Fruit fly (Drosophila melanogaster) whole organism, embryonic: ENCODE data around the gene CG15406.

Experiments used
- B-H1 ChIP-seq: fragments of 200-800 bp; sonication (Bioruptor generic); IDR thresholded peaks from 3 replicates; pipeline ENCODE4 v1.3.6; 2022; ENCODE audit warnings: missing biosample characterization, missing genetic modification characterization
- CG12236 ChIP-seq: fragments of 200-800 bp; sonication (Bioruptor generic); optimal IDR thresholded peaks from 2 replicates; lab custom pipeline; 2016; ENCODE audit warnings: missing biosample characterization, missing genetic modification characterization
- CG13287 ChIP-seq: fragments of 200-800 bp; sonication (Bioruptor generic); IDR thresholded peaks from 2 replicates; pipeline ENCODE4 v1.3.6; 2022; ENCODE audit warnings: missing biosample characterization, missing genetic modification characterization; ENCODE audit not compliant: partially characterized antibody
- CG13894 ChIP-seq: fragments of 200-800 bp; sonication (Bioruptor generic); optimal IDR thresholded peaks from 3 replicates; lab custom pipeline; 2018; ENCODE audit warnings: missing biosample characterization, mild to moderate bottlenecking, missing genetic modification characterization, moderate library complexity
- CG15011 ChIP-seq: fragments of 200-800 bp; sonication (Bioruptor generic); optimal IDR thresholded peaks from 3 replicates; lab custom pipeline; 2018; ENCODE audit warnings: missing biosample characterization, mild to moderate bottlenecking, missing genetic modification characterization
- CG15269 ChIP-seq: fragments of 200-800 bp; sonication (Bioruptor generic); optimal IDR thresholded peaks from 2 replicates; lab custom pipeline; 2018; ENCODE audit warnings: missing biosample characterization, mild to moderate bottlenecking, missing genetic modification characterization, moderate library complexity
- CG1602 ChIP-seq: fragments of 200-800 bp; sonication (Bioruptor generic); optimal IDR thresholded peaks from 3 replicates; lab custom pipeline; 2016; ENCODE audit warnings: missing biosample characterization, missing genetic modification characterization
- CG16813 ChIP-seq: fragments of 200-800 bp; sonication (Bioruptor generic); IDR thresholded peaks from 3 replicates; pipeline ENCODE4 v1.3.6; 2022; ENCODE audit warnings: missing biosample characterization, missing genetic modification characterization; ENCODE audit not compliant: partially characterized antibody
- CG17829 ChIP-seq: fragments of 200-800 bp; optimal IDR thresholded peaks from 2 replicates; lab custom pipeline; 2019; ENCODE audit warnings: missing biosample characterization, mild to moderate bottlenecking, missing genetic modification characterization, moderate library complexity
- CG2875 ChIP-seq: fragments of 200-800 bp; sonication (Bioruptor generic); optimal IDR thresholded peaks from 2 replicates; lab custom pipeline; 2017; ENCODE audit warnings: missing biosample characterization, mild to moderate bottlenecking, missing genetic modification characterization, missing genetic modification reagents
- CG3726 ChIP-seq: fragments of 200-800 bp; sonication (Bioruptor generic); IDR thresholded peaks from 3 replicates; pipeline ENCODE4, ENCODE4 v1.3.6; 2022; ENCODE audit warnings: missing biosample characterization, missing genetic modification characterization
- CG3995 ChIP-seq: fragments of 200-800 bp; sonication (Bioruptor generic); optimal IDR thresholded peaks from 3 replicates; lab custom pipeline; 2016; ENCODE audit warnings: missing biosample characterization, missing genetic modification characterization
- CG42726 ChIP-seq: fragments of 200-800 bp; sonication (Bioruptor generic); IDR thresholded peaks from 2 replicates; pipeline ENCODE4 v1.3.6; 2022; ENCODE audit warnings: missing biosample characterization, missing genetic modification characterization; ENCODE audit not compliant: partially characterized antibody
- CG4360 ChIP-seq: fragments of 200-800 bp; sonication (Bioruptor generic); IDR thresholded peaks from 2 replicates; pipeline ENCODE4 v1.3.6; 2022; ENCODE audit warnings: missing biosample characterization, missing genetic modification characterization
- CG5180 ChIP-seq: fragments of 200-800 bp; sonication (Bioruptor generic); optimal IDR thresholded peaks from 3 replicates; lab custom pipeline; 2017; ENCODE audit warnings: missing biosample characterization, missing genetic modification characterization, mild to moderate bottlenecking, moderate library complexity, missing genetic modification reagents
- CG6791 ChIP-seq: fragments of 200-800 bp; sonication (Bioruptor generic); IDR thresholded peaks from 3 replicates; pipeline ENCODE4 v1.3.6; 2022; ENCODE audit warnings: missing biosample characterization, missing genetic modification characterization; ENCODE audit not compliant: partially characterized antibody
- CG7786 ChIP-seq: fragments of 200-800 bp; sonication (Bioruptor generic); optimal IDR thresholded peaks from 2 replicates; lab custom pipeline; 2016; ENCODE audit warnings: missing biosample characterization, missing genetic modification characterization
- CG7928 ChIP-seq: fragments of 200-800 bp; sonication (Bioruptor generic); optimal IDR thresholded peaks from 2 replicates; lab custom pipeline; 2017; ENCODE audit warnings: missing biosample characterization, mild to moderate bottlenecking, missing genetic modification characterization
- CG9609 ChIP-seq: fragments of 200-800 bp; sonication (Bioruptor generic); optimal IDR thresholded peaks from 3 replicates; lab custom pipeline; 2016; ENCODE audit warnings: missing biosample characterization, missing genetic modification characterization
- CG9727 ChIP-seq: fragments of 200-800 bp; sonication (Bioruptor generic); optimal IDR thresholded peaks from 3 replicates; lab custom pipeline; 2017; ENCODE audit warnings: missing biosample characterization, mild to moderate bottlenecking, missing genetic modification characterization
- CoRest ChIP-seq: fragments of 200-800 bp; sonication (Bioruptor generic); optimal IDR thresholded peaks from 3 replicates; lab custom pipeline; 2018; ENCODE audit warnings: missing biosample characterization, mild to moderate bottlenecking, missing genetic modification characterization, moderate library complexity
- CrebB ChIP-seq: fragments of 200-800 bp; sonication (Bioruptor generic); optimal IDR thresholded peaks from 3 replicates; lab custom pipeline; 2018; ENCODE audit warnings: missing biosample characterization, mild to moderate bottlenecking, missing genetic modification characterization
- Dip2 ChIP-seq: fragments of 200-800 bp; sonication (Bioruptor generic); IDR thresholded peaks from 2 replicates; pipeline ENCODE4 v1.3.6; 2022; ENCODE audit warnings: missing biosample characterization, missing genetic modification characterization
- Elba2 ChIP-seq: fragments of 200-800 bp; sonication (Bioruptor generic); optimal IDR thresholded peaks from 3 replicates; lab custom pipeline; 2016; ENCODE audit warnings: missing biosample characterization, missing genetic modification characterization
- Gsc ChIP-seq: fragments of 200-800 bp; sonication (Bioruptor generic); IDR thresholded peaks from 2 replicates; pipeline ENCODE4 v1.3.6; 2022; ENCODE audit warnings: missing biosample characterization, missing genetic modification characterization
- Gug ChIP-seq: fragments of 200-800 bp; sonication (Bioruptor generic); IDR thresholded peaks from 4 replicates; pipeline ENCODE4 v1.3.6; 2022; ENCODE audit warnings: missing biosample characterization, missing genetic modification characterization
- H15 ChIP-seq: fragments of 200-800 bp; sonication (Bioruptor generic); IDR thresholded peaks from 3 replicates; pipeline ENCODE4 v1.3.6; 2022; ENCODE audit warnings: missing biosample characterization, missing genetic modification characterization
- Hand ChIP-seq: fragments of 200-800 bp; sonication (Bioruptor generic); optimal IDR thresholded peaks from 2 replicates; lab custom pipeline; 2017; ENCODE audit warnings: mild to moderate bottlenecking, missing biosample characterization, missing genetic modification reagents, missing genetic modification characterization
- Hr51 ChIP-seq, 2 experiments: fragments of 200-800 bp; sonication (Bioruptor generic); optimal IDR thresholded peaks; 2 replicates in 1 of 2; 3 replicates in 1 of 2; lab custom pipeline; 2016 to 2018; ENCODE audit warnings: missing biosample characterization in 2 of 2, missing genetic modification characterization in 2 of 2, mild to moderate bottlenecking in 1 of 2, moderate library complexity in 1 of 2
- Lim3 ChIP-seq: fragments of 200-800 bp; sonication (Bioruptor generic); IDR thresholded peaks from 2 replicates; pipeline ENCODE4 v1.3.6; 2022; ENCODE audit warnings: missing biosample characterization, missing genetic modification characterization
- Sin3A ChIP-seq: fragments of >200 bp; optimal IDR thresholded peaks from 2 replicates; lab custom pipeline; 2018
- YL-1 ChIP-seq: fragments of 200-800 bp; sonication (Bioruptor generic); optimal IDR thresholded peaks from 3 replicates; lab custom pipeline; 2017; ENCODE audit warnings: missing biosample characterization, mild to moderate bottlenecking, missing genetic modification characterization
- az2 ChIP-seq: fragments of 200-800 bp; sonication (Bioruptor generic); optimal IDR thresholded peaks from 3 replicates; lab custom pipeline; 2016; ENCODE audit warnings: missing biosample characterization, missing genetic modification characterization
- caup ChIP-seq: fragments of 200-800 bp; sonication (Bioruptor generic); optimal IDR thresholded peaks from 3 replicates; lab custom pipeline; 2017; ENCODE audit warnings: missing biosample characterization, mild to moderate bottlenecking, missing genetic modification characterization, moderate library complexity; ENCODE audit not compliant: severe bottlenecking
- cg ChIP-seq: fragments of 200-800 bp; sonication (Bioruptor generic); optimal IDR thresholded peaks from 3 replicates; lab custom pipeline; 2019; ENCODE audit warnings: missing biosample characterization, mild to moderate bottlenecking, missing genetic modification characterization, moderate library complexity
- corto ChIP-seq: fragments of 200-800 bp; sonication (Bioruptor generic); optimal IDR thresholded peaks from 2 replicates; lab custom pipeline; 2016; ENCODE audit warnings: missing biosample characterization, mild to moderate bottlenecking, missing genetic modification characterization, moderate library complexity
- dysf ChIP-seq: fragments of 200-800 bp; sonication (Bioruptor generic); IDR thresholded peaks from 3 replicates; pipeline ENCODE4 v1.3.6; 2022; ENCODE audit warnings: missing biosample characterization, missing genetic modification characterization
- jumu ChIP-seq: fragments of 200-800 bp; sonication (Bioruptor generic); optimal IDR thresholded peaks from 3 replicates; lab custom pipeline; 2016; ENCODE audit warnings: missing biosample characterization, missing genetic modification characterization
- luna ChIP-seq: fragments of 200-800 bp; sonication (Bioruptor generic); optimal IDR thresholded peaks from 2 replicates; lab custom pipeline; 2016; ENCODE audit warnings: missing biosample characterization, missing genetic modification characterization
- oc ChIP-seq: fragments of 200-800 bp; sonication (Bioruptor generic); optimal IDR thresholded peaks from 2 replicates; lab custom pipeline; 2018; ENCODE audit warnings: missing biosample characterization, mild to moderate bottlenecking, missing genetic modification characterization, moderate library complexity
- onecut ChIP-seq: fragments of 200-800 bp; sonication (Bioruptor generic); IDR thresholded peaks from 2 replicates; pipeline ENCODE4 v1.3.6; 2022; ENCODE audit warnings: missing biosample characterization, missing genetic modification characterization
- peb ChIP-seq: fragments of 200-800 bp; sonication (Bioruptor generic); IDR thresholded peaks from 2 replicates; pipeline ENCODE4 v1.3.6; 2022; ENCODE audit warnings: missing biosample characterization, missing genetic modification characterization
- pum ChIP-seq: fragments of 200-800 bp; sonication (Bioruptor generic); optimal IDR thresholded peaks from 2 replicates; lab custom pipeline; 2016; ENCODE audit warnings: missing biosample characterization, missing genetic modification characterization
- run ChIP-seq: fragments of 200-800 bp; sonication (Bioruptor generic); optimal IDR thresholded peaks from 3 replicates; lab custom pipeline; 2018; ENCODE audit warnings: missing biosample characterization, mild to moderate bottlenecking, missing genetic modification characterization
- salm ChIP-seq: fragments of 200-800 bp; sonication (Bioruptor generic); optimal IDR thresholded peaks from 2 replicates; lab custom pipeline; 2018; ENCODE audit warnings: missing biosample characterization, mild to moderate bottlenecking, missing genetic modification characterization
- scrt ChIP-seq: fragments of 200-800 bp; sonication (Bioruptor generic); optimal IDR thresholded peaks from 2 replicates; lab custom pipeline; 2018; ENCODE audit warnings: missing biosample characterization, mild to moderate bottlenecking, missing genetic modification characterization, moderate library complexity
- sd ChIP-seq: fragments of 200-800 bp; sonication (Bioruptor generic); optimal IDR thresholded peaks from 3 replicates; lab custom pipeline; 2018; ENCODE audit warnings: missing biosample characterization, mild to moderate bottlenecking, missing genetic modification characterization, moderate library complexity
- ttk ChIP-seq: fragments of 200-800 bp; sonication (Bioruptor generic); IDR thresholded peaks from 2 replicates; pipeline ENCODE4 v2.1.2; 2022; ENCODE audit warnings: missing biosample characterization, missing genetic modification characterization
- tx ChIP-seq: fragments of 200-800 bp; sonication (Bioruptor generic); optimal IDR thresholded peaks from 2 replicates; lab custom pipeline; 2016; ENCODE audit warnings: missing biosample characterization, missing genetic modification characterization

CG15406 gene

dm6 chr2L:3323319-3324287 lies 14.6 kb downstream of the CG15406 start, which contains the start of gene CG33281 (continued):
- TF ChIP-seq az2 (GFP tag; lab: Kevin White, UChicago) (no peak), CrebB (tag; lab: Kevin White, UChicago) (no peak), CG9609 (no peak), CG2875 (GFP tag; lab: Kevin White, UChicago) (no peak), Hand (no peak), cg (GFP tag; lab: Kevin White, UChicago) (no peak), CG17829 (tag; lab: Kevin White, UChicago) (no peak), CG3995 (GFP tag; lab: Kevin White, UChicago) (no peak), B-H1 (GFP tag; lab: Robert Waterston, UW) (no peak), YL-1 (GFP tag; lab: Kevin White, UChicago) (no peak), corto (no peak), peb (GFP tag; lab: Robert Waterston, UW) (no peak), CG4360 (GFP tag; lab: Robert Waterston, UW) (no peak), CG7928 (peak; percentile 2), run (tag; lab: Kevin White, UChicago) (no peak), CG5180 (peak; percentile 59), sd (no peak), pum (GFP tag; lab: Kevin White, UChicago) (no peak), Gsc (no peak), CG15011 (GFP tag; lab: Kevin White, UChicago) (peak; percentile 68), scrt (GFP tag; lab: Kevin White, UChicago) (peak; percentile 64), Hr51 (GFP tag; optimal IDR thresholded peaks at IDR 0.05; lab: Kevin White, UChicago) (no peak), luna (no peak), CG7786 (GFP tag; lab: Kevin White, UChicago) (no peak), CG6791 (no peak), Elba2 (no peak), CG15269 (tag; lab: Kevin White, UChicago) (no peak), ttk (GFP tag; lab: Robert Waterston, UW) (no peak), CG42726 (GFP tag; lab: Robert Waterston, UW) (no peak), caup (GFP tag; lab: Kevin White, UChicago) (no peak), tx (GFP tag; lab: Kevin White, UChicago) (no peak), Lim3 (GFP tag; lab: Robert Waterston, UW) (no peak), oc (tag; lab: Kevin White, UChicago) (no peak), CG13287 (no peak), Dip2 (GFP tag; lab: Robert Waterston, UW) (no peak), CG3726 (no peak), CG16813 (GFP tag; lab: Robert Waterston, UW) (no peak), jumu (no peak), salm (no peak), dysf (GFP tag; lab: Robert Waterston, UW) (no peak), CoRest (tag; lab: Kevin White, UChicago) (no peak), H15 (GFP tag; lab: Robert Waterston, UW) (no peak), CG1602 (no peak), Gug (GFP tag; lab: Robert Waterston, UW) (no peak), onecut (GFP tag; lab: Robert Waterston, UW) (no peak), CG13894 (peak; percentile 81), CG12236 (GFP tag; lab: Kevin White, UChicago) (no peak), Sin3A (lab: Kevin White, UChicago) (no peak), CG9727 (GFP tag; lab: Kevin White, UChicago) (no peak)
